Fruit fly (Drosophila melanogaster) whole organism, embryonic: Measurements from ENCODE around the gene MTPAP.

Experiments
- Hand ChIP-seq: fragments of 200-800 bp; sonication (Bioruptor generic); optimal IDR thresholded peaks from 2 replicates; lab custom pipeline; 2017; ENCODE audit warnings: mild to moderate bottlenecking, missing biosample characterization, missing genetic modification reagents, missing genetic modification characterization
- ab ChIP-seq: fragments of 200-800 bp; sonication (Bioruptor generic); optimal IDR thresholded peaks from 2 replicates; lab custom pipeline; 2016; ENCODE audit warnings: missing biosample characterization, missing genetic modification characterization
- pan ChIP-seq, 4 experiments: fragments of >200 bp in 3 of 4; fragments of 200-800 bp in 1 of 4; sonication (Bioruptor generic) in 1 of 4; optimal IDR thresholded peaks in 3 of 4; IDR thresholded peaks in 1 of 4; 2 replicates each; pipeline versions ENCODE4 v1.3.6 to Lab custom; 2017 to 2022; ENCODE audit warnings: missing biosample characterization in 2 of 4, missing genetic modification characterization in 2 of 4, mixed read lengths in 1 of 4

DNA sequence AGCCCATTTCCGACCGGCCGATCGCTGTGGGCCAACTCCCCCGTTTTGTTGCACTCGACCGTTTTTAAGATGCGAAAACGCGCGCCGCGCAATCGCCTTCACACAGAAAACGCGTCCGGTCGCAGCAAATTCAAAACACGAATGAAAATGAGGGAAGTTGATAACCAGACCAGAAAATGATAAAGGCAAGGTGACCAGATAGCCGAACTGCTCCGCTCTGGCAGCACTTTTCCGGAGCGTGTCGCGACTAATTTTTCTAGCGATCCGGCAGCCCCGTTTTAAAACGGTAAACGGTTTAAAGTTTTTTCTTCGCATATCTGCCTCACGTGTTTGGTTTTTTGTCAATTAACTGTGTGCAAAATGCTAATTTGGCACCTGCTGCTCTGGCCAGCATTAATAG is 26.9 kb downstream of the MTPAP start, which contains the start of gene DAAM:
- TF ChIP-seq ab (GFP tag; lab: Kevin White, UChicago) (no peak), Hand (no peak), pan (optimal IDR thresholded peaks at IDR 0.05; lab: Kevin White, UChicago) (no peak), pan (GFP tag; optimal IDR thresholded peaks at IDR 0.05 in 1 of 2, IDR thresholded peaks at IDR 0.05 in 1 of 2) (no peak)
